Fruit fly (Drosophila melanogaster) whole organism, embryonic: Measurements from ENCODE around the gene CG13385.

Experiments
- BEAF-32 ChIP-seq: fragments of 200-800 bp; sonication (Bioruptor generic); optimal IDR thresholded peaks from 3 replicates; lab custom pipeline; 2017; ENCODE audit warnings: missing biosample characterization, missing genetic modification characterization, mild to moderate bottlenecking, moderate library complexity, missing genetic modification reagents
- C15 ChIP-seq: fragments of 200-800 bp; sonication (Bioruptor generic); IDR thresholded peaks from 3 replicates; pipeline ENCODE4 v1.3.6; 2022; ENCODE audit warnings: missing biosample characterization, missing genetic modification characterization
- CG10274 ChIP-seq: fragments of 200-800 bp; sonication (Bioruptor generic); optimal IDR thresholded peaks from 3 replicates; lab custom pipeline; 2017; ENCODE audit warnings: missing biosample characterization, mild to moderate bottlenecking, missing genetic modification characterization
- CG10321 ChIP-seq: fragments of 200-800 bp; sonication (Bioruptor generic); IDR thresholded peaks from 2 replicates; pipeline ENCODE4 v1.3.6; 2022; ENCODE audit warnings: missing biosample characterization, missing genetic modification characterization
- CG10366 ChIP-seq: fragments of 200-800 bp; sonication (Bioruptor generic); IDR thresholded peaks from 2 replicates; pipeline ENCODE4 v1.3.6; 2022; ENCODE audit warnings: missing biosample characterization, missing genetic modification characterization
- CG10543 ChIP-seq: fragments of 200-800 bp; sonication (Bioruptor generic); optimal IDR thresholded peaks from 3 replicates; lab custom pipeline; 2017; ENCODE audit warnings: missing biosample characterization, mild to moderate bottlenecking, missing genetic modification characterization, moderate library complexity
- CG11560 ChIP-seq: fragments of 200-800 bp; sonication (Bioruptor generic); IDR thresholded peaks from 3 replicates; pipeline ENCODE4 v1.3.6; 2022; ENCODE audit warnings: missing biosample characterization, missing genetic modification characterization
- CG12071 ChIP-seq: fragments of 200-800 bp; sonication (Bioruptor generic); optimal IDR thresholded peaks from 3 replicates; lab custom pipeline; 2018; ENCODE audit warnings: missing biosample characterization, mild to moderate bottlenecking, missing genetic modification characterization
- CG12769 ChIP-seq: fragments of 200-800 bp; sonication (Bioruptor generic); optimal IDR thresholded peaks from 2 replicates; lab custom pipeline; 2019; ENCODE audit warnings: missing biosample characterization, mild to moderate bottlenecking, missing genetic modification characterization, moderate library complexity
- CG13287 ChIP-seq: fragments of 200-800 bp; sonication (Bioruptor generic); IDR thresholded peaks from 2 replicates; pipeline ENCODE4 v1.3.6; 2022; ENCODE audit warnings: missing biosample characterization, missing genetic modification characterization; ENCODE audit not compliant: partially characterized antibody
- CG13424 ChIP-seq: fragments of 200-800 bp; sonication (Bioruptor generic); optimal IDR thresholded peaks from 2 replicates; lab custom pipeline; 2019; ENCODE audit warnings: missing biosample characterization, mild to moderate bottlenecking, missing genetic modification characterization, moderate library complexity
- CG14441 ChIP-seq: fragments of 200-800 bp; sonication (Bioruptor generic); IDR thresholded peaks from 2 replicates; pipeline ENCODE4 v1.3.6; 2022; ENCODE audit warnings: missing biosample characterization, missing genetic modification characterization
- CG14667 ChIP-seq: fragments of 200-800 bp; sonication (Bioruptor generic); IDR thresholded peaks from 2 replicates; pipeline ENCODE4 v1.3.6; 2022; ENCODE audit warnings: missing biosample characterization, missing genetic modification characterization
- CG1603 ChIP-seq: fragments of 200-800 bp; sonication (Bioruptor generic); optimal IDR thresholded peaks from 2 replicates; lab custom pipeline; 2019; ENCODE audit warnings: missing biosample characterization, mild to moderate bottlenecking, missing genetic modification characterization, moderate library complexity
- CG16815 ChIP-seq: fragments of 200-800 bp; sonication (Bioruptor generic); optimal IDR thresholded peaks from 3 replicates; lab custom pipeline; 2017; ENCODE audit warnings: missing biosample characterization, mild to moderate bottlenecking, missing genetic modification characterization
- CG17912 ChIP-seq: fragments of 200-800 bp; sonication (Bioruptor generic); optimal IDR thresholded peaks from 2 replicates; lab custom pipeline; 2018; ENCODE audit warnings: missing biosample characterization, mild to moderate bottlenecking, missing genetic modification characterization
- CG2116 ChIP-seq: fragments of 200-800 bp; sonication (Bioruptor generic); optimal IDR thresholded peaks from 3 replicates; lab custom pipeline; 2018; ENCODE audit warnings: missing biosample characterization, mild to moderate bottlenecking, missing genetic modification characterization
- CG31388 ChIP-seq: fragments of 200-800 bp; sonication (Bioruptor generic); optimal IDR thresholded peaks from 2 replicates; lab custom pipeline; 2016; ENCODE audit warnings: missing biosample characterization, missing genetic modification characterization
- CG4820 ChIP-seq: fragments of 200-800 bp; sonication (Bioruptor generic); optimal IDR thresholded peaks from 3 replicates; lab custom pipeline; 2016; ENCODE audit warnings: missing biosample characterization, missing genetic modification characterization
- Doc2 ChIP-seq: fragments of 200-800 bp; sonication (Bioruptor generic); IDR thresholded peaks from 2 replicates; pipeline ENCODE4 v1.3.6; 2022; ENCODE audit warnings: missing biosample characterization, missing genetic modification characterization
- E2f2 ChIP-seq: fragments of 200-800 bp; sonication (Bioruptor generic); IDR thresholded peaks from 2 replicates; pipeline ENCODE4 v1.3.6; 2022; ENCODE audit warnings: missing biosample characterization, missing genetic modification characterization
- Eip74EF ChIP-seq, 2 experiments: fragments of 200-800 bp in 1 of 2; fragments of >200 bp in 1 of 2; sonication (Bioruptor generic) in 1 of 2; optimal IDR thresholded peaks; 2 replicates each; lab custom pipeline; 2017 to 2019; ENCODE audit warnings: missing biosample characterization in 2 of 2, missing genetic modification characterization in 2 of 2, mild to moderate bottlenecking in 1 of 2, moderate library complexity in 1 of 2
- Elba2 ChIP-seq: fragments of 200-800 bp; sonication (Bioruptor generic); optimal IDR thresholded peaks from 3 replicates; lab custom pipeline; 2016; ENCODE audit warnings: missing biosample characterization, missing genetic modification characterization
- Fer2 ChIP-seq: fragments of 200-800 bp; sonication (Bioruptor generic); optimal IDR thresholded peaks from 2 replicates; lab custom pipeline; 2018; ENCODE audit warnings: missing biosample characterization, mild to moderate bottlenecking, missing genetic modification characterization, moderate library complexity
- H15 ChIP-seq: fragments of 200-800 bp; sonication (Bioruptor generic); IDR thresholded peaks from 3 replicates; pipeline ENCODE4 v1.3.6; 2022; ENCODE audit warnings: missing biosample characterization, missing genetic modification characterization
- HLH4C ChIP-seq: fragments of 200-800 bp; sonication (Bioruptor generic); IDR thresholded peaks from 3 replicates; pipeline ENCODE4 v1.3.6; 2022; ENCODE audit warnings: missing biosample characterization, missing genetic modification characterization; ENCODE audit not compliant: partially characterized antibody
- Hr3 ChIP-seq: fragments of 200-800 bp; sonication (Bioruptor generic); optimal IDR thresholded peaks from 3 replicates; lab custom pipeline; 2016; ENCODE audit warnings: missing biosample characterization, missing genetic modification characterization
- MBD-R2 ChIP-seq: fragments of 200-800 bp; sonication (Bioruptor generic); IDR thresholded peaks from 2 replicates; pipeline ENCODE4 v1.3.6; 2022; ENCODE audit warnings: missing biosample characterization, missing genetic modification characterization
- Max ChIP-seq: fragments of 200-800 bp; sonication (Bioruptor generic); optimal IDR thresholded peaks from 2 replicates; lab custom pipeline; 2016; ENCODE audit warnings: missing biosample characterization, mild to moderate bottlenecking, missing genetic modification characterization
- NK7.1 ChIP-seq: fragments of 200-800 bp; sonication (Bioruptor generic); optimal IDR thresholded peaks from 3 replicates; lab custom pipeline; 2016; ENCODE audit warnings: missing biosample characterization, missing genetic modification characterization
- ato ChIP-seq: fragments of 200-800 bp; sonication (Bioruptor generic); IDR thresholded peaks from 2 replicates; pipeline ENCODE4 v1.3.6; 2022; ENCODE audit warnings: missing biosample characterization, missing genetic modification characterization; ENCODE audit not compliant: partially characterized antibody
- bbx ChIP-seq: fragments of 200-800 bp; sonication (Bioruptor generic); IDR thresholded peaks from 2 replicates; pipeline ENCODE4 v1.3.6; 2022; ENCODE audit warnings: missing biosample characterization, missing genetic modification characterization; ENCODE audit not compliant: partially characterized antibody
- bcd ChIP-seq: fragments of 200-800 bp; sonication (Bioruptor generic); optimal IDR thresholded peaks from 2 replicates; lab custom pipeline; 2017; ENCODE audit warnings: missing biosample characterization, mild to moderate bottlenecking, missing genetic modification characterization
- dan ChIP-seq: fragments of 200-800 bp; sonication (Bioruptor generic); IDR thresholded peaks from 2 replicates; pipeline ENCODE4 v1.3.6; 2022; ENCODE audit warnings: missing biosample characterization, missing genetic modification characterization
- dysf ChIP-seq: fragments of 200-800 bp; sonication (Bioruptor generic); IDR thresholded peaks from 3 replicates; pipeline ENCODE4 v1.3.6; 2022; ENCODE audit warnings: missing biosample characterization, missing genetic modification characterization
- en ChIP-seq: fragments of 200-800 bp; sonication (Bioruptor generic); optimal IDR thresholded peaks from 2 replicates; lab custom pipeline; 2016; ENCODE audit warnings: missing biosample characterization, missing genetic modification characterization
- exex ChIP-seq: fragments of 200-800 bp; sonication (Bioruptor generic); optimal IDR thresholded peaks from 4 replicates; lab custom pipeline; 2018; ENCODE audit warnings: missing biosample characterization, mild to moderate bottlenecking, missing genetic modification characterization, moderate library complexity
- gsb-n ChIP-seq: fragments of 200-800 bp; sonication (Bioruptor generic); optimal IDR thresholded peaks from 3 replicates; lab custom pipeline; 2018; ENCODE audit warnings: missing biosample characterization, mild to moderate bottlenecking, missing genetic modification characterization
- gt ChIP-seq: fragments of 200-800 bp; sonication (Bioruptor generic); IDR thresholded peaks from 2 replicates; pipeline ENCODE4 v1.3.6; 2022; ENCODE audit warnings: missing biosample characterization, missing genetic modification characterization
- lbe ChIP-seq: fragments of 200-800 bp; sonication (Bioruptor generic); optimal IDR thresholded peaks from 2 replicates; lab custom pipeline; 2016; ENCODE audit warnings: missing biosample characterization, mild to moderate bottlenecking, missing genetic modification characterization
- luna ChIP-seq: fragments of 200-800 bp; sonication (Bioruptor generic); optimal IDR thresholded peaks from 2 replicates; lab custom pipeline; 2016; ENCODE audit warnings: missing biosample characterization, missing genetic modification characterization
- nerfin-2 ChIP-seq: fragments of 200-800 bp; sonication (Bioruptor generic); IDR thresholded peaks from 2 replicates; pipeline ENCODE4 v1.3.6; 2022; ENCODE audit warnings: missing biosample characterization, missing genetic modification characterization; ENCODE audit not compliant: partially characterized antibody
- prd ChIP-seq, 3 experiments: fragments of >200 bp in 2 of 3; fragments of 200-800 bp in 1 of 3; sonication (Bioruptor generic) in 1 of 3; optimal IDR thresholded peaks in 2 of 3; IDR thresholded peaks in 1 of 3; 2 replicates in 2 of 3; 3 replicates in 1 of 3; pipeline versions ENCODE4 v1.3.6 to Lab custom; 2017 to 2022; ENCODE audit warnings: missing biosample characterization in 1 of 3, missing genetic modification characterization in 1 of 3
- pzg ChIP-seq: fragments of 200-800 bp; sonication (Bioruptor generic); optimal IDR thresholded peaks from 3 replicates; lab custom pipeline; 2018; ENCODE audit warnings: missing biosample characterization, mild to moderate bottlenecking, missing genetic modification characterization, moderate library complexity
- ranshi ChIP-seq: fragments of 200-800 bp; sonication (Bioruptor generic); IDR thresholded peaks from 2 replicates; pipeline ENCODE4 v1.3.6; 2022; ENCODE audit warnings: missing biosample characterization, missing genetic modification characterization
- salm ChIP-seq: fragments of 200-800 bp; sonication (Bioruptor generic); optimal IDR thresholded peaks from 2 replicates; lab custom pipeline; 2018; ENCODE audit warnings: missing biosample characterization, mild to moderate bottlenecking, missing genetic modification characterization
- sna ChIP-seq: fragments of 200-800 bp; sonication (Bioruptor generic); IDR thresholded peaks from 2 replicates; pipeline ENCODE4 v1.3.6; 2022; ENCODE audit warnings: missing biosample characterization, missing genetic modification characterization; ENCODE audit not compliant: partially characterized antibody
- sr ChIP-seq: fragments of 200-800 bp; sonication (Bioruptor generic); IDR thresholded peaks from 3 replicates; pipeline ENCODE4 v1.3.6; 2022; ENCODE audit warnings: missing biosample characterization, missing genetic modification characterization
- stwl ChIP-seq: fragments of 200-800 bp; sonication (Bioruptor generic); optimal IDR thresholded peaks from 3 replicates; lab custom pipeline; 2018; ENCODE audit warnings: missing biosample characterization, mild to moderate bottlenecking, missing genetic modification characterization, moderate library complexity

Gene CG13385

DNA sequence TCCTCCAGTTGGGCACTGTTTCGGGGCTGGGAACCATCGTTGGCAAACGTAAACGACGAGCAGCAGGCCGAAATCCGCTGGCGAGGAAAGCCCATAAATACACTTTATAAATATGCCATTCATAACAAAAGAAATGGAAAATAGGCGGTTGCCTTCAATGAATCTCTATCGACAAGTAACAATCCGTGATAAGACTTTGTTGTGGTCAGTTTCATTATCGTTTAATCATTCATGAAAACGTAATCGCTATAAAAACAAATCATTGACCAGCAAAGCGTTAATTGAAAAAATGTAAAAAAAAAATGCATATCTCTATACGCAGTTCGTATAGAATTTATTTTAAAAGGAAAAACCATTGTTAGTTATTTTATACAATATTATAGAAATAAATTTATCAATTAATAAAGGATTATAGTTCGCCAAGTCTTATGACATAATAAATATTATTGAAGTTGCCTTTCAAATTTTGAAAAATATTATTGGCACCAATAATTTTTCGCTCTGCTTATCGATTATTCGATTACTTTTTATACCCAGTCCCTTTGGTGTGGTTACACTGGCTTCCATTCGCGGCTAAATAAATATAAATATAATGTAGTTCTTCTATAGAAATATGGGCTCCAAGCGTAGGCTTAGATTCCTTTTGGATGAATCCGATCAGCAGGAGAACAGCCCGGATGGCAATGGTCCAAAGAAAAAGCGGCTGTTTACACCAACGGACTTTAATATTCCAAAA is 3.6 kb downstream of the CG13385 start, which contains the start of gene CG31898 (continued):
- TF ChIP-seq dan (GFP tag; lab: Robert Waterston, UW): no peak
- no peak for TF ChIP-seq Hr3 (GFP tag; lab: Kevin White, UChicago)
- no peak for TF ChIP-seq Eip74EF (GFP tag; optimal IDR thresholded peaks at IDR 0.05; lab: Kevin White, UChicago)
- no peak for TF ChIP-seq CG14667
- TF ChIP-seq E2f2 (GFP tag; lab: Robert Waterston, UW): peak; percentile 94
- TF ChIP-seq CG10543 (GFP tag; lab: Kevin White, UChicago): no peak
- no peak for TF ChIP-seq Fer2 (tag; lab: Kevin White, UChicago)
- TF ChIP-seq CG12071 (GFP tag; lab: Kevin White, UChicago): no peak
- TF ChIP-seq gsb-n (tag; lab: Kevin White, UChicago): no peak
- no peak for TF ChIP-seq CG12769 (tag; lab: Kevin White, UChicago)
- TF ChIP-seq Elba2 (GFP tag; lab: Kevin White, UChicago): no peak
- no peak for TF ChIP-seq CG10321 (GFP tag; lab: Robert Waterston, UW)
- TF ChIP-seq gt: no peak
- no peak for TF ChIP-seq H15 (GFP tag; lab: Robert Waterston, UW)
- TF ChIP-seq nerfin-2 (GFP tag; lab: Robert Waterston, UW): peak; percentile 48; the same call in 1 of the 2 replicates
- no peak for TF ChIP-seq en (GFP tag; lab: Kevin White, UChicago)
- peak; percentile 34 for TF ChIP-seq exex (tag; lab: Kevin White, UChicago)
- TF ChIP-seq ranshi: no peak
- TF ChIP-seq bcd (GFP tag; lab: Kevin White, UChicago): no peak
- no peak for TF ChIP-seq CG31388
- TF ChIP-seq CG11560 (tag; lab: Robert Waterston, UW): peak; percentile 96
- TF ChIP-seq CG1603 (tag; lab: Kevin White, UChicago): no peak
- no peak for TF ChIP-seq ato
- TF ChIP-seq BEAF-32 (GFP tag; lab: Kevin White, UChicago): peak; percentile 34
- TF ChIP-seq CG17912 (GFP tag; lab: Kevin White, UChicago): no peak
- no peak for TF ChIP-seq salm
- TF ChIP-seq prd (optimal IDR thresholded peaks at IDR 0.05; lab: Kevin White, UChicago): no peak
- TF ChIP-seq prd (GFP tag; IDR thresholded peaks at IDR 0.05; lab: Robert Waterston, UW): no peak
- peak; percentile 58 for TF ChIP-seq stwl (tag; lab: Kevin White, UChicago)
- TF ChIP-seq sr (GFP tag; lab: Robert Waterston, UW): no peak
- TF ChIP-seq CG13424 (tag; lab: Kevin White, UChicago): no peak
- no peak for TF ChIP-seq CG4820 (GFP tag; lab: Kevin White, UChicago)
- peak; percentile 64 for TF ChIP-seq MBD-R2 (GFP tag; lab: Robert Waterston, UW)
- no peak for TF ChIP-seq C15
- peak; percentile 47 for TF ChIP-seq lbe (GFP tag; lab: Kevin White, UChicago)
- peak; percentile 31; the same call in 1 of the 2 replicates for TF ChIP-seq CG13287 (GFP tag; lab: Robert Waterston, UW)
- no peak for TF ChIP-seq Max (GFP tag; lab: Kevin White, UChicago)
- TF ChIP-seq CG16815 (GFP tag; lab: Kevin White, UChicago): no peak
- peak; percentile 45; the same call in 1 of the 3 replicates for TF ChIP-seq HLH4C (GFP tag; lab: Robert Waterston, UW)
- peak; percentile 9; the same call in 1 of the 2 replicates for TF ChIP-seq bbx (GFP tag; lab: Robert Waterston, UW)
- TF ChIP-seq pzg (GFP tag; lab: Kevin White, UChicago): peak; percentile 43
- TF ChIP-seq CG10274 (GFP tag; lab: Kevin White, UChicago): no peak
- no peak for TF ChIP-seq dysf (GFP tag; lab: Robert Waterston, UW)
- no peak for TF ChIP-seq luna (GFP tag; lab: Kevin White, UChicago)
- peak; percentile 76 for TF ChIP-seq CG2116 (GFP tag; lab: Kevin White, UChicago)
- TF ChIP-seq NK7.1 (GFP tag; lab: Kevin White, UChicago): no peak
- TF ChIP-seq CG10366: no peak
- TF ChIP-seq CG14441: no peak
- no peak for TF ChIP-seq sna (GFP tag; lab: Robert Waterston, UW)
- TF ChIP-seq Doc2 (GFP tag; lab: Robert Waterston, UW): no peak
